Worm (Caenorhabditis elegans) whole organism, early embryonic: ENCODE results near the gene srx-42.

Experiments used
- B0310.2 ChIP-seq: sonication (generic microtip); optimal IDR thresholded peaks from 2 replicates; lab custom pipeline; 2016; ENCODE audit warnings: mild to moderate bottlenecking, missing genetic modification characterization, missing compliant biosample characterization
- F13C5.2 ChIP-seq: sonication (generic microtip); optimal IDR thresholded peaks from 2 replicates; lab custom pipeline; 2017; ENCODE audit warnings: mild to moderate bottlenecking, missing genetic modification characterization, inconsistent platforms, missing compliant biosample characterization
- aly-1 ChIP-seq: sonication (generic microtip); optimal IDR thresholded peaks from 2 replicates; lab custom pipeline; 2016; ENCODE audit warnings: missing genetic modification characterization, missing compliant biosample characterization
- ama-1 ChIP-seq: fragments of 150-350 bp; optimal IDR thresholded peaks from 2 replicates; lab custom pipeline; 2014
- ceh-13 ChIP-seq: fragments of 200-800 bp; sonication (Bioruptor generic); optimal IDR thresholded peaks from 2 replicates; lab custom pipeline; 2018; ENCODE audit warnings: mild to moderate bottlenecking, missing genetic modification characterization, missing compliant biosample characterization
- ceh-36 ChIP-seq: sonication (generic microtip); optimal IDR thresholded peaks from 2 replicates; lab custom pipeline; 2016; ENCODE audit warnings: missing genetic modification characterization, inconsistent platforms, missing compliant biosample characterization
- ets-7 ChIP-seq: sonication (generic microtip); optimal IDR thresholded peaks from 2 replicates; lab custom pipeline; 2016; ENCODE audit warnings: missing genotype, missing genetic modification characterization, missing compliant biosample characterization
- flt-1 ChIP-seq: fragments of 200-800 bp; sonication (Bioruptor generic); IDR thresholded peaks from 2 replicates; pipeline ENCODE4 v1.3.6; 2022; ENCODE audit warnings: missing genetic modification characterization, missing compliant biosample characterization
- hmbx-1 ChIP-seq: sonication (generic microtip); optimal IDR thresholded peaks from 2 replicates; lab custom pipeline; 2016; ENCODE audit warnings: mild to moderate bottlenecking, missing genetic modification characterization, missing compliant biosample characterization
- hmg-4 ChIP-seq: fragments of 200-800 bp; sonication (Bioruptor generic); optimal IDR thresholded peaks from 2 replicates; lab custom pipeline; 2018; ENCODE audit warnings: mild to moderate bottlenecking, missing genetic modification characterization, missing compliant biosample characterization
- hnd-1 ChIP-seq: sonication (generic microtip); optimal IDR thresholded peaks from 2 replicates; lab custom pipeline; 2016; ENCODE audit warnings: missing genetic modification characterization, missing compliant biosample characterization
- pes-1 ChIP-seq: fragments of 200-800 bp; sonication (Bioruptor generic); IDR thresholded peaks from 2 replicates; pipeline ENCODE4 v1.3.6; 2022; ENCODE audit warnings: missing genetic modification reagents, missing genetic modification characterization, missing compliant biosample characterization
- scrt-1 ChIP-seq: fragments of 200-800 bp; sonication (Bioruptor generic); IDR thresholded peaks from 2 replicates; pipeline ENCODE4 v1.3.6; 2022; ENCODE audit warnings: missing genetic modification characterization, missing compliant biosample characterization
- sea-1 ChIP-seq: fragments of 200-800 bp; sonication (Bioruptor generic); conservative IDR thresholded peaks from 2 replicates; pipeline ENCODE4 v1.3.6; 2022; ENCODE audit warnings: missing genetic modification characterization, missing compliant biosample characterization
- tbx-11 ChIP-seq: fragments of 200-800 bp; sonication (Bioruptor generic); IDR thresholded peaks from 2 replicates; pipeline ENCODE4 v1.3.6; 2022; ENCODE audit warnings: missing genetic modification characterization, missing compliant biosample characterization
- tbx-37 ChIP-seq: fragments of 200-800 bp; sonication (Bioruptor generic); conservative IDR thresholded peaks from 2 replicates; pipeline ENCODE4 v1.3.6; 2022; ENCODE audit warnings: missing genetic modification reagents, missing genetic modification characterization, missing compliant biosample characterization
- tra-4 ChIP-seq: sonication (generic microtip); optimal IDR thresholded peaks from 2 replicates; lab custom pipeline; 2017; ENCODE audit warnings: missing genetic modification characterization, missing compliant biosample characterization

Gene srx-42

ce11 chrV:13909400-13909799, 11.4 kb upstream of the srx-42 start, which contains the start of gene C06B3.7:
C06B3.7 (plus strand) TSS chrV:13909686.
- TF ChIP-seq scrt-1 (GFP tag; lab: Robert Waterston, UW) = no peak

DNA sequence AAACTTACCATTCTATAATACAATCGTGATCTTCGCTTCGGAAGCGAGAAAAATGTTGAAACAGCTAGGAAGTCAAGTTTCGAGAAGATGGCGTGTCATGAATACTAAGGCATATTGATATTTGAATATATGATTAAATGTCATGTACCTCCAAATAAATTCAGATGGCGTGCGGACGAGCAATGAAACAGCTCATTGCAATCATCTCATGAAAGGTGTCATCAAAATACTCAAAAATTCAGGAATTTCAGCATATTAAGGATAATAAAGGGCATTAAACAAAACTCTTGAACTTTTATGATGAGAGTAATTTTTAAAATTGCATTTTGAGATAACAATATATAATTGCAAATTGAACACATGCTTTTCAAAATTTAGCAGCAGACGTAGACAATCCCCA, 5.4 kb upstream of the srx-42 start, which contains the start of gene gcy-32:
TSS of gene gcy-32 (minus strand) at position 101 of the 400 bp plus-strand sequence.
- no peak for TF ChIP-seq tra-4
- TF ChIP-seq ama-1 (lab: Kevin White, UChicago) = no peak
- TF ChIP-seq B0310.2 = no peak
- no peak for TF ChIP-seq ceh-13 (GFP tag; lab: Kevin White, UChicago)
- no peak for TF ChIP-seq tbx-37 (GFP tag; lab: Robert Waterston, UW)
- TF ChIP-seq pes-1 (GFP tag; lab: Robert Waterston, UW) = no peak
- TF ChIP-seq hmg-4 (GFP tag; lab: Kevin White, UChicago) = no peak
- TF ChIP-seq F13C5.2 (tag; lab: Kevin White, UChicago) = no peak
- TF ChIP-seq ceh-36 (tag; lab: Kevin White, UChicago) = no peak
- TF ChIP-seq scrt-1 (GFP tag; lab: Robert Waterston, UW) = no peak
- no peak for TF ChIP-seq sea-1

DNA sequence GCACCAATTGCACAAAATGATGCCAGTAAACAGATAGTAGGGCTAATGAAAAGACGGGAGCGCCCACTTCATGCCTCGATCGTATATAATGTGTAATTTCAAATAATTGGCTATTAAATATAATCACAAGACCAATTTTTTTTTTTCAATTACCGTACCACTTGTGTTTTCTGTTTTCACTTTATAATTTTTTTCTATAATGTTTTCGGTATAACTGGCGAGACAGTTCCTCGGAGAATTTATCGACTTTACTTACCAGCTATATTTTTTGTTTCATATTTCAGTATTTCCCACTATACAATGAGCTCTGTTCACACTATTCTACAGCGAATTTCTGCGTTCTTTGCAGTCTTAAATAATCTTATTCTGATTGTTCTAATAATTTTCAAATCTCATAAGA, 4.6 kb upstream of the srx-42 start, which contains the start of gene str-252:
TSS of gene str-252 (plus strand) at position 301 of the 400 bp plus-strand sequence.
- TF ChIP-seq tbx-37 (GFP tag; lab: Robert Waterston, UW) (no peak), hmg-4 (GFP tag; lab: Kevin White, UChicago) (no peak), tra-4 (no peak), ama-1 (lab: Kevin White, UChicago) (no peak)

DNA sequence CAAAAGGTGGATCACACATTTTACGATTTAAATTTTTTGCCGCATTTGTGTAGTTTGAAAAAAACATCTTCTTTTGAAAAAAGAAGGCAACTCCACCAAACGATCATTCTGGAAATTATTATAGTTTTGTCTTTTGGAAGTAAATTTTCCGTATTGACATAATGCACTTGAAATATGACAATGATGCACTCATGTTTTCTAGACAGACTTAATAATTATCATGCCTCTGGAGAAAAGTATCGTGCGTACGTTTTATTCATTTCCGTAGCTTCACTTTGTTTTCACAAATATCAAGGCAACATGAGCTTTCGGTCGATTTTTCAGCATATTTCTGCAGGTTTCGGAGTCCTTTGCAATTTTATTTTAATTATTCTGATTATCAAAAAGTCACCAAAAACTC, 2.5 kb upstream of the srx-42 start, which contains the start of gene str-250:
TSS of gene str-250 (plus strand) at position 301 of the 400 bp plus-strand sequence.
- no peak for TF ChIP-seq ceh-13 (GFP tag; lab: Kevin White, UChicago)
- no peak for TF ChIP-seq pes-1 (GFP tag; lab: Robert Waterston, UW)
- no peak for TF ChIP-seq B0310.2
- no peak for TF ChIP-seq F13C5.2 (tag; lab: Kevin White, UChicago)
- TF ChIP-seq aly-1 (tag; lab: Kevin White, UChicago) = no peak
- TF ChIP-seq scrt-1 (GFP tag; lab: Robert Waterston, UW) = no peak
- no peak for TF ChIP-seq ceh-36 (tag; lab: Kevin White, UChicago)
- no peak for TF ChIP-seq tra-4
- TF ChIP-seq sea-1 = no peak
- no peak for TF ChIP-seq hnd-1
- no peak for TF ChIP-seq hmg-4 (GFP tag; lab: Kevin White, UChicago)
- no peak for TF ChIP-seq flt-1 (GFP tag; lab: Robert Waterston, UW)
- no peak for TF ChIP-seq ama-1 (lab: Kevin White, UChicago)
- no peak for TF ChIP-seq hmbx-1 (tag; lab: Kevin White, UChicago)
- TF ChIP-seq ets-7 = no peak
- TF ChIP-seq tbx-37 (GFP tag; lab: Robert Waterston, UW) = no peak
- TF ChIP-seq tbx-11 (GFP tag; lab: Robert Waterston, UW) = no peak

DNA sequence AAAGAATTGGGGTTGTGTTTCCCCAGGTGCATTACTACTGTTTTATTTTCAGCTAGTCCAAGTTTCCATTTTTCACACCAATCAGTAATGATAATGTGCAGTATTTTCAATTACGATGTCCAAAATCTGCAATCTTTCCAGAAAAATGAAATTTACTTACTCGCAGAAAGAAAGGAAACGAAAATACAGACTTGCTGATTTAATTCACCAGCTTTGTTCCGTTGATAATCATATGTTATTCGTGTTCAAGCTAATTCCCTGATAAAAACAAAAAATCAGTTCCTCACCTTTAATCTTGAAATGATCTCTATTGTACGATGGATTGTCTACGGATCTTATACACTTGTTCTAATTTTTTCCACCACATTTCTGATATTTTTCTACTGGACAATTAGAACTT, 3.0 kb downstream of the srx-42 start, which contains the start of gene srxa-11:
TSS of gene srxa-11 (plus strand) at position 301 of the 400 bp plus-strand sequence.
- no peak for TF ChIP-seq ceh-13 (GFP tag; lab: Kevin White, UChicago)
- no peak for TF ChIP-seq hnd-1
- TF ChIP-seq flt-1 (GFP tag; lab: Robert Waterston, UW) = no peak
- TF ChIP-seq ama-1 (lab: Kevin White, UChicago) = no peak
- no peak for TF ChIP-seq tbx-11 (GFP tag; lab: Robert Waterston, UW)
- TF ChIP-seq ets-7 = no peak

DNA sequence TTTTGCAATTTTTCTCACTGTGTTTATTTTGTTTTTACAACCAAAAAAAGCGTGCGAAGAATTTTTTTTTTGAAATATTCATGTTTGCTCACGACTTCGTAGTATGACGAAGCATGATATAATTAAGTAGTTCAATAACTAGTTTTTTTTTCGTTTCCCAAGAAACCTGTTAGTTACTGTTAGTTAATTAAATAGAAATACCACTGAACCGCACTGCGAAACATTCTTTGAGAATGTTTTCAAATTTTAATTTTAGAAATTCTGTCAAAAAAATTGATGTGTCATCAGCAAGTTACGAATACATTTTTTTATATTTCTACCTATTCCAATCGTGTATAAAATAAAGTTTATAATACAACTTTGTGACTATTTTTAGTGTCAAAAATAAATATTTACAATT, 5.6 kb downstream of the srx-42 start, which contains the start of gene srxa-12:
TSS of gene srxa-12 (plus strand) at position 301 of the 400 bp plus-strand sequence.
- TF ChIP-seq tbx-11 (GFP tag; lab: Robert Waterston, UW) = no peak

DNA sequence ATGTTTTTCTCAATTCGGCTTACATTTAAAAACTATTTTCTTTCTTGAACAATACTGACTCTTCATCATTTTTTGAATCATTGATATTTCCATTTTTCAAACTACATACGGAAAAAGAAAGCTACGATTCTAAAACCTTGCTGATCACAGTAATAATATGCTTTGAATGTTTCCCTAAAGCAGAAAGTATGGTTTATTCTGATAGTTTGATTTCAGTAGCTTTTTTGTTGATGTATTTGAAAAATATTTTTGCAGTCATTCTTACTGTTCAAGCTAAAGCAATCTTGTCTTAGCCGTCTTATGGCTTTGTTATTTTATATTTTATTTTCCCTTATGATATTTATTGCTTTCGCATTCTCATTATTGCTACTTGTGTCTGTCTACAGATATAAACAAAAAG, 8.7 kb downstream of the srx-42 start, which contains the start of gene srxa-13:
TSS of gene srxa-13 (plus strand) at position 301 of the 400 bp plus-strand sequence.
- TF ChIP-seq hmg-4 (GFP tag; lab: Kevin White, UChicago) (no peak), B0310.2 (no peak), sea-1 (no peak), tbx-37 (GFP tag; lab: Robert Waterston, UW) (no peak), hnd-1 (no peak), ceh-13 (GFP tag; lab: Kevin White, UChicago) (no peak), aly-1 (tag; lab: Kevin White, UChicago) (no peak), F13C5.2 (tag; lab: Kevin White, UChicago) (no peak), scrt-1 (GFP tag; lab: Robert Waterston, UW) (no peak), ceh-36 (tag; lab: Kevin White, UChicago) (no peak), flt-1 (GFP tag; lab: Robert Waterston, UW) (no peak), ama-1 (lab: Kevin White, UChicago) (no peak), hmbx-1 (tag; lab: Kevin White, UChicago) (no peak)

DNA sequence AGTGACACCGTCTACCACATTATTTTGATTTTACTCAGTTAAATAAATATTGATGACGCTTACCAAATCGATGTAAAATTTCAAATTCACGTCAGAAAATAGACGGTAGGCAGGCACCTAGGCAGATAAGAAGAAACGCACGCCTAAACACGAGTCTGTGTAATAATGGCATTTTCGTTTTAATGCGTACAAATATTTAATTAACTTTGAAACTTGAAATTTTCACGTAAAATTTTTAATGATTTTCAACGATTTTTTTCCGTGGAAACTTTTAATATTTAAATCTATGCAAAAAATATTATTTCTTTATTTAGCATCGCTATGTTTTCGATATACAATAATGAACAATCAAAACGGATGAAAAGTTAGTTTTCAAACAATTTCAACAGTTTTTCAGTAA, 10.4 kb downstream of the srx-42 start, which contains the start of gene C06B3.16:
TSS of gene C06B3.16 (plus strand) at position 301 of the 400 bp plus-strand sequence.
- TF ChIP-seq hnd-1 = no peak
- TF ChIP-seq aly-1 (tag; lab: Kevin White, UChicago) = no peak
- TF ChIP-seq scrt-1 (GFP tag; lab: Robert Waterston, UW) = no peak
- no peak for TF ChIP-seq tbx-11 (GFP tag; lab: Robert Waterston, UW)
- no peak for TF ChIP-seq sea-1
- TF ChIP-seq ets-7 = no peak
- TF ChIP-seq F13C5.2 (tag; lab: Kevin White, UChicago) = no peak
- no peak for TF ChIP-seq tbx-37 (GFP tag; lab: Robert Waterston, UW)
- TF ChIP-seq ceh-36 (tag; lab: Kevin White, UChicago) = no peak
- no peak for TF ChIP-seq ceh-13 (GFP tag; lab: Kevin White, UChicago)
- no peak for TF ChIP-seq flt-1 (GFP tag; lab: Robert Waterston, UW)
- no peak for TF ChIP-seq ama-1 (lab: Kevin White, UChicago)
- no peak for TF ChIP-seq tra-4
- TF ChIP-seq hmg-4 (GFP tag; lab: Kevin White, UChicago) = no peak
